Worm (Caenorhabditis elegans) whole organism, L4 larva: ENCODE measurements around the gene B0244.4.

Experiments
- D1046.2 ChIP-seq: fragments of 200-800 bp; sonication (Bioruptor generic); IDR thresholded peaks from 2 replicates; pipeline ENCODE4 v1.3.6; 2022; ENCODE audit warnings: missing genetic modification characterization, missing compliant biosample characterization
- F49E8.2 ChIP-seq: sonication (generic microtip); optimal IDR thresholded peaks from 2 replicates; lab custom pipeline; 2016; ENCODE audit warnings: missing compliant biosample characterization, mild to moderate bottlenecking, missing genetic modification characterization, borderline replicate concordance
- R02D3.7 ChIP-seq: fragments of 150-350 bp; sonication (generic microtip); optimal IDR thresholded peaks from 3 replicates; lab custom pipeline; 2014; ENCODE audit warnings: missing biosample characterization, missing genetic modification characterization
- T20F7.1 ChIP-seq: fragments of 200-800 bp; sonication (Bioruptor generic); optimal IDR thresholded peaks from 2 replicates; lab custom pipeline; 2018; ENCODE audit warnings: mild to moderate bottlenecking, missing genetic modification characterization, missing compliant biosample characterization
- T26A8.4 ChIP-seq: fragments of 200-800 bp; sonication (Bioruptor generic); IDR thresholded peaks from 2 replicates; pipeline ENCODE4 v1.3.6; 2022; ENCODE audit warnings: missing genetic modification characterization, missing compliant biosample characterization
- Y105C5A.15 ChIP-seq: fragments of 200-800 bp; sonication (Bioruptor generic); IDR thresholded peaks from 2 replicates; pipeline ENCODE4 v1.3.6; 2022; ENCODE audit warnings: missing genetic modification characterization, missing compliant biosample characterization
- aha-1 ChIP-seq: fragments of 150-350 bp; peaks from one replicate; lab custom pipeline; 2014; ENCODE audit warnings: missing biosample characterization, missing genetic modification characterization
- arid-1 ChIP-seq: fragments of 200-800 bp; sonication (Bioruptor generic); conservative IDR thresholded peaks from 2 replicates; pipeline ENCODE4 v1.3.6; 2022; ENCODE audit warnings: missing genetic modification reagents, missing genetic modification characterization, missing compliant biosample characterization
- ceh-44 ChIP-seq: fragments of 200-800 bp; sonication (Bioruptor generic); IDR thresholded peaks from 2 replicates; pipeline ENCODE4 v1.3.6; 2022; ENCODE audit warnings: missing genetic modification reagents, missing genetic modification characterization, missing compliant biosample characterization
- cey-2 ChIP-seq: sonication (generic microtip); optimal IDR thresholded peaks from 3 replicates; lab custom pipeline; 2017; ENCODE audit warnings: missing genetic modification characterization, mild to moderate bottlenecking, missing compliant biosample characterization, antibody characterized with exemption, borderline replicate concordance; ENCODE audit not compliant: insufficient read depth
- daf-12 ChIP-seq: fragments of 150-350 bp; optimal IDR thresholded peaks from 2 replicates; lab custom pipeline; 2014; ENCODE audit warnings: missing biosample characterization, missing genetic modification reagents, missing genetic modification characterization
- daf-16 ChIP-seq, 3 experiments: sonication (generic microtip); optimal IDR thresholded peaks; 2 replicates each; lab custom pipeline; 2016 to 2017; ENCODE audit warnings: missing genetic modification characterization in 3 of 3, missing genetic modification reagents in 3 of 3, mild to moderate bottlenecking in 2 of 3, missing compliant biosample characterization in 2 of 3, missing biosample characterization in 1 of 3, moderate library complexity in 1 of 3
- dmd-6 ChIP-seq: fragments of 200-800 bp; sonication (Bioruptor generic); IDR thresholded peaks from 2 replicates; pipeline ENCODE4 v1.3.6; 2022; ENCODE audit warnings: missing genetic modification reagents, missing genetic modification characterization, missing compliant biosample characterization
- dmd-8 ChIP-seq: fragments of 200-800 bp; sonication (Bioruptor generic); IDR thresholded peaks from 2 replicates; pipeline ENCODE4 v1.3.6; 2022; ENCODE audit warnings: missing genetic modification characterization, missing compliant biosample characterization
- dpl-1 ChIP-seq: fragments of 150-350 bp; optimal IDR thresholded peaks from 2 replicates; lab custom pipeline; 2014; ENCODE audit warnings: missing biosample characterization, missing genetic modification reagents, missing genetic modification characterization
- egl-27 ChIP-seq: sonication (generic microtip); optimal IDR thresholded peaks from 3 replicates; lab custom pipeline; 2017; ENCODE audit warnings: missing biosample characterization, missing genetic modification reagents, missing genetic modification characterization
- egl-43 ChIP-seq: fragments of 200-800 bp; sonication (Bioruptor generic); IDR thresholded peaks from 2 replicates; pipeline ENCODE4 v1.3.6; 2022; ENCODE audit warnings: missing genetic modification reagents, missing genetic modification characterization, missing compliant biosample characterization
- fkh-10 ChIP-seq: fragments of 150-350 bp; optimal IDR thresholded peaks from 2 replicates; lab custom pipeline; 2014; ENCODE audit warnings: missing biosample characterization, missing genetic modification reagents, missing genetic modification characterization
- hif-1 ChIP-seq, 2 experiments: sonication (generic microtip); optimal IDR thresholded peaks; 2 replicates each; lab custom pipeline; 2016 to 2017; ENCODE audit warnings: missing compliant biosample characterization in 2 of 2, missing genetic modification characterization in 2 of 2, missing genetic modification reagents in 2 of 2, missing genotype in 2 of 2, mild to moderate bottlenecking in 1 of 2
- hlh-11 ChIP-seq: fragments of 200-800 bp; sonication (Bioruptor generic); optimal IDR thresholded peaks from 2 replicates; lab custom pipeline; 2018; ENCODE audit warnings: mild to moderate bottlenecking, missing genetic modification characterization, missing compliant biosample characterization
- hlh-30 ChIP-seq: sonication (generic microtip); optimal IDR thresholded peaks from 2 replicates; lab custom pipeline; 2017; ENCODE audit warnings: antibody characterized with exemption, mild to moderate bottlenecking, missing genetic modification characterization, missing compliant biosample characterization; ENCODE audit not compliant: insufficient read depth
- jun-1 ChIP-seq: fragments of 150-350 bp; optimal IDR thresholded peaks from 2 replicates; lab custom pipeline; 2014; ENCODE audit warnings: missing biosample characterization, missing genetic modification reagents, missing genetic modification characterization
- lsy-2 ChIP-seq, 2 experiments: fragments of 150-350 bp in 1 of 2; sonication (generic microtip) in 1 of 2; optimal IDR thresholded peaks; 2 replicates each; lab custom pipeline; 2014 to 2017; ENCODE audit warnings: missing biosample characterization in 2 of 2, missing genetic modification characterization in 2 of 2
- madf-9 ChIP-seq: fragments of 200-800 bp; sonication (Bioruptor generic); conservative IDR thresholded peaks from 2 replicates; pipeline ENCODE4 v1.3.6; 2022; ENCODE audit warnings: missing genetic modification reagents, missing genetic modification characterization, missing compliant biosample characterization
- mdl-1 ChIP-seq, 2 experiments: fragments of 150-350 bp in 1 of 2; sonication (generic microtip) in 1 of 2; optimal IDR thresholded peaks; 2 replicates each; lab custom pipeline; 2014 to 2017; ENCODE audit warnings: missing biosample characterization in 2 of 2, missing genetic modification characterization in 2 of 2
- mdt-29 ChIP-seq: fragments of 200-800 bp; sonication (Bioruptor generic); IDR thresholded peaks from 2 replicates; pipeline ENCODE4 v1.3.6; 2022; ENCODE audit warnings: missing genetic modification reagents, missing genetic modification characterization, missing compliant biosample characterization
- mep-1 ChIP-seq: fragments of 150-350 bp; sonication (generic microtip); optimal IDR thresholded peaks from 3 replicates; lab custom pipeline; 2014; ENCODE audit warnings: missing biosample characterization, missing genetic modification characterization
- mes-2 ChIP-seq: sonication (generic microtip); optimal IDR thresholded peaks from 2 replicates; lab custom pipeline; 2016; ENCODE audit warnings: missing genotype, mild to moderate bottlenecking, missing genetic modification characterization, missing compliant biosample characterization; ENCODE audit not compliant: poor library complexity, severe bottlenecking
- mxl-2 ChIP-seq: fragments of 200-800 bp; sonication (Bioruptor generic); conservative IDR thresholded peaks from 2 replicates; pipeline ENCODE4 v1.3.6; 2022; ENCODE audit warnings: missing genetic modification reagents, missing genetic modification characterization, missing compliant biosample characterization
- nhr-10 ChIP-seq: fragments of 150-350 bp; optimal IDR thresholded peaks from 2 replicates; lab custom pipeline; 2014; ENCODE audit warnings: missing biosample characterization, missing genetic modification characterization
- nhr-111 ChIP-seq: fragments of 200-800 bp; sonication (Bioruptor generic); optimal IDR thresholded peaks from 2 replicates; lab custom pipeline; 2018; ENCODE audit warnings: mild to moderate bottlenecking, missing genetic modification characterization, missing compliant biosample characterization
- nhr-42 ChIP-seq: fragments of 200-800 bp; sonication (Bioruptor generic); IDR thresholded peaks from 2 replicates; pipeline ENCODE4 v1.3.6; 2022; ENCODE audit warnings: missing genetic modification characterization, missing compliant biosample characterization
- nhr-48 ChIP-seq: sonication (generic microtip); optimal IDR thresholded peaks from 2 replicates; lab custom pipeline; 2016; ENCODE audit warnings: mild to moderate bottlenecking, missing genetic modification characterization, missing compliant biosample characterization
- nhr-6 ChIP-seq: fragments of 150-350 bp; optimal IDR thresholded peaks from 2 replicates; lab custom pipeline; 2014; ENCODE audit warnings: missing biosample characterization, missing genetic modification characterization
- nhr-77 ChIP-seq: fragments of 150-350 bp; optimal IDR thresholded peaks from 2 replicates; lab custom pipeline; 2014; ENCODE audit warnings: missing biosample characterization, missing genetic modification characterization
- pha-4 ChIP-seq, 2 experiments: fragments of 150-350 bp in 1 of 2; fragments of 200-800 bp in 1 of 2; sonication (Bioruptor generic) in 1 of 2; IDR thresholded peaks in 1 of 2; optimal IDR thresholded peaks in 1 of 2; 2 replicates each; pipeline versions ENCODE4 v1.3.6 to Lab custom; 2014 to 2022; ENCODE audit warnings: missing genetic modification characterization in 2 of 2, missing genetic modification reagents in 2 of 2, missing biosample characterization in 1 of 2, missing compliant biosample characterization in 1 of 2
- pqm-1 ChIP-seq: sonication (generic microtip); optimal IDR thresholded peaks from 2 replicates; lab custom pipeline; 2017; ENCODE audit warnings: missing biosample characterization, missing genetic modification characterization
- rbr-2 ChIP-seq: sonication (generic microtip); optimal IDR thresholded peaks from 2 replicates; lab custom pipeline; 2016; ENCODE audit warnings: missing genotype, missing genetic modification characterization, missing compliant biosample characterization
- sdz-12 ChIP-seq: fragments of 200-800 bp; sonication (Bioruptor generic); optimal IDR thresholded peaks from 2 replicates; lab custom pipeline; 2018; ENCODE audit warnings: mild to moderate bottlenecking, missing genetic modification characterization, missing compliant biosample characterization
- set-16 ChIP-seq: fragments of 200-800 bp; sonication (Bioruptor generic); IDR thresholded peaks from 2 replicates; pipeline ENCODE4 v1.3.6; 2022; ENCODE audit warnings: missing genetic modification reagents, missing genetic modification characterization, missing compliant biosample characterization
- skn-1 ChIP-seq: fragments of 150-350 bp; optimal IDR thresholded peaks from 2 replicates; lab custom pipeline; 2014; ENCODE audit warnings: missing biosample characterization, missing genetic modification characterization
- tag-97 ChIP-seq: fragments of 200-800 bp; sonication (Bioruptor generic); IDR thresholded peaks from 2 replicates; pipeline ENCODE4 v1.3.6; 2022; ENCODE audit warnings: missing genetic modification characterization, missing compliant biosample characterization
- tra-1 ChIP-seq: fragments of 200-800 bp; sonication (Bioruptor generic); IDR thresholded peaks from 2 replicates; pipeline ENCODE4 v1.3.6; 2022; ENCODE audit warnings: missing genetic modification reagents, missing genetic modification characterization, missing compliant biosample characterization
- unc-130 ChIP-seq: sonication (generic microtip); optimal IDR thresholded peaks from 2 replicates; lab custom pipeline; 2016; ENCODE audit warnings: missing genetic modification reagents, missing genetic modification characterization, missing compliant biosample characterization
- unc-62 ChIP-seq, 3 experiments: fragments of 150-350 bp in 1 of 3; sonication (generic microtip); optimal IDR thresholded peaks in 2 of 3; peaks in 1 of 3; 1 replicate in 1 of 3; 2 replicates in 2 of 3; lab custom pipeline; 2014 to 2017; ENCODE audit warnings: missing biosample characterization in 3 of 3, missing genetic modification characterization in 3 of 3, missing genetic modification reagents in 3 of 3, missing genotype in 1 of 3
- zip-11 ChIP-seq: fragments of 200-800 bp; sonication (Bioruptor generic); IDR thresholded peaks from 2 replicates; pipeline ENCODE4 v1.3.6; 2022; ENCODE audit warnings: missing genetic modification characterization, missing compliant biosample characterization

The B0244.4 gene

ce11 chrIII:5714984-5715454 is 32.3 kb upstream of the B0244.4 start (continued):
- no peak for TF ChIP-seq nhr-42 (GFP tag; lab: Robert Waterston, UW)
- no peak for TF ChIP-seq T26A8.4
- TF ChIP-seq dmd-8 (GFP tag; lab: Robert Waterston, UW) = no peak
- TF ChIP-seq nhr-111 = no peak
- no peak for TF ChIP-seq nhr-10 (tag; lab: Kevin White, UChicago)
- TF ChIP-seq unc-62 (GFP tag; optimal IDR thresholded peaks at IDR 0.05 in 1 of 2; lab: Kevin White, UChicago) = peak in 1 of 2 experiments; percentile 76
- no peak for TF ChIP-seq unc-62 (tag; optimal IDR thresholded peaks at IDR 0.05; lab: Kevin White, UChicago)
- peak; percentile 16 for TF ChIP-seq pqm-1 (tag; lab: Kevin White, UChicago)
- TF ChIP-seq mxl-2 = no peak
- no peak; the same call in 1 of the 2 replicates for TF ChIP-seq dmd-6 (GFP tag; lab: Robert Waterston, UW)
- TF ChIP-seq T20F7.1 (GFP tag; lab: Kevin White, UChicago) = peak; percentile 64
- peak; percentile 74 for TF ChIP-seq hlh-30 (tag; lab: Kevin White, UChicago)
- no peak for TF ChIP-seq cey-2 (tag; lab: Kevin White, UChicago)

DNA sequence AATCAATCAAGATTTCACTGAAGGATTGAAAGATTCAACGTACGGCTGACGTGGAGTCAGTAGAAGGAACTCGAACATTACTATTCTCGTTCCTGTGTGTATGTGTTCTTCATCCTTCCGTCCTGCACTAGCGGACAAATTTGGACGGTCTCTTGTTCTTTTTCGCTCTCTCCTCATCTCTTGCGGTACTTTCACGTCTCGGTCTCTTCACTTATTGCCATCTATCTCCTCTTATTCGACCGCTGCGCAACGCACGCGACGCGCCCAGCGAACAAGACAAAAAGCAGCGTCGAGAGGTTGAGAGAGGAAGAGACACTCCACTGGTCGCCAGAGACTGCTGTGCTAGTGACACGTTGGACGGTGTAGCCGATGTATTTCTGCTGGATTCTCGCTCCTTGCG is 31.8 kb upstream of the B0244.4 start:
- TF ChIP-seq pha-4 (GFP tag; IDR thresholded peaks at IDR 0.05; lab: Robert Waterston, UW) = peak; percentile 17; the same call in 1 of the 2 replicates
- no peak for TF ChIP-seq pha-4 (tag; optimal IDR thresholded peaks at IDR 0.05; lab: Kevin White, UChicago)
- TF ChIP-seq mes-2 (tag; lab: Kevin White, UChicago) = peak; percentile 74
- TF ChIP-seq madf-9 = peak; percentile 58
- peak; percentile 58 for TF ChIP-seq rbr-2 (tag; lab: Kevin White, UChicago)
- TF ChIP-seq lsy-2 (tag; optimal IDR thresholded peaks at IDR 0.05; lab: Kevin White, UChicago) = peak; percentile 37 to 68
- 0 out of 2 replicates have a peak, but pooled peaks have one; percentile 9 for TF ChIP-seq arid-1
- no peak for TF ChIP-seq egl-27 (tag; lab: Kevin White, UChicago)
- peak; percentile 3 for TF ChIP-seq nhr-111
- peak; percentile 46 for TF ChIP-seq nhr-77
- TF ChIP-seq nhr-6 (tag; lab: Kevin White, UChicago) = peak; percentile 79
- TF ChIP-seq mdl-1 (tag; optimal IDR thresholded peaks at IDR 0.05; lab: Kevin White, UChicago) = peak; percentile 66 to 78
- TF ChIP-seq dpl-1 = peak; percentile 26
- TF ChIP-seq tag-97 (GFP tag; lab: Robert Waterston, UW) = no peak
- peak; percentile 23; the same call in 1 of the 2 replicates for TF ChIP-seq mdt-29 (GFP tag; lab: Robert Waterston, UW)
- no peak for TF ChIP-seq daf-12 (tag; lab: Kevin White, UChicago)
- no peak for TF ChIP-seq F49E8.2 (tag; lab: Kevin White, UChicago)
- peak; percentile 86 for TF ChIP-seq egl-43
- peak; percentile 80 for TF ChIP-seq hlh-11
- peak; percentile 70 for TF ChIP-seq set-16
- no peak for TF ChIP-seq R02D3.7 (tag; lab: Kevin White, UChicago)
- 0 out of 2 replicates have a peak, but pooled peaks have one; percentile 11 for TF ChIP-seq zip-11 (GFP tag; lab: Robert Waterston, UW)
- no peak for TF ChIP-seq tra-1 (GFP tag; lab: Robert Waterston, UW)
- peak; percentile 38 for TF ChIP-seq jun-1 (tag; lab: Kevin White, UChicago)
- no peak for TF ChIP-seq mxl-2
- TF ChIP-seq T26A8.4 = peak; percentile 69
- TF ChIP-seq ceh-44 (GFP tag; lab: Robert Waterston, UW) = no peak
- peak; percentile 39 for TF ChIP-seq dmd-6 (GFP tag; lab: Robert Waterston, UW)
- no peak for TF ChIP-seq sdz-12 (GFP tag; lab: Kevin White, UChicago)
- TF ChIP-seq nhr-48 (tag; lab: Kevin White, UChicago) = peak; percentile 41
- peak in 1 of 2 experiments; percentile 72 for TF ChIP-seq hif-1 (tag; optimal IDR thresholded peaks at IDR 0.05; lab: Kevin White, UChicago)
- peak; percentile 23 for TF ChIP-seq fkh-10 (GFP tag; lab: Kevin White, UChicago)
- TF ChIP-seq Y105C5A.15 (GFP tag; lab: Robert Waterston, UW) = peak; percentile 38; the same call in 1 of the 2 replicates
- peak; percentile 74 for TF ChIP-seq mep-1 (tag; lab: Kevin White, UChicago)
- TF ChIP-seq aha-1 (tag; lab: Kevin White, UChicago) = peak; percentile 98
- TF ChIP-seq D1046.2 = 0 out of 2 replicates have a peak, but pooled peaks have one; percentile 12
- no peak for TF ChIP-seq skn-1
- no peak for TF ChIP-seq unc-130 (GFP tag; lab: Kevin White, UChicago)
- no peak for TF ChIP-seq daf-16 (GFP tag; optimal IDR thresholded peaks at IDR 0.05; lab: Kevin White, UChicago)
- peak; percentile 6 for TF ChIP-seq daf-16 (tag; optimal IDR thresholded peaks at IDR 0.05; lab: Kevin White, UChicago)
